Fruit fly (Drosophila melanogaster) whole organism, wandering third instar larva: ENCODE measurements around the gene dnd.

ENCODE experiments used
- Dfd ChIP-seq: fragments of >200 bp; optimal IDR thresholded peaks from 2 replicates; lab custom pipeline; 2017; ENCODE audit warnings: missing biosample characterization, missing genetic modification characterization
- Hr78 ChIP-seq: fragments of >200 bp; optimal IDR thresholded peaks from 2 replicates; lab custom pipeline; 2017; ENCODE audit warnings: missing biosample characterization, missing genetic modification characterization
- Jra ChIP-seq: sonication (Bioruptor generic); optimal IDR thresholded peaks from 2 replicates; lab custom pipeline; 2016; ENCODE audit warnings: missing biosample characterization, missing genetic modification characterization
- N ChIP-seq: fragments of >200 bp; optimal IDR thresholded peaks from 2 replicates; lab custom pipeline; 2018; ENCODE audit warnings: missing biosample characterization, missing external identifiers, missing genetic modification characterization
- OdsH ChIP-seq: fragments of 200-800 bp; sonication (Bioruptor generic); optimal IDR thresholded peaks from 2 replicates; lab custom pipeline; 2016; ENCODE audit warnings: missing biosample characterization, mild to moderate bottlenecking, missing genetic modification characterization
- Sp1 ChIP-seq: fragments of 200-800 bp; sonication (Bioruptor generic); optimal IDR thresholded peaks from 3 replicates; lab custom pipeline; 2019; ENCODE audit warnings: missing biosample characterization, mild to moderate bottlenecking, missing genetic modification characterization, moderate library complexity
- dl ChIP-seq, 2 experiments: fragments of 175-275, 200-275 bp in 1 of 2; fragments of 200-275 bp in 1 of 2; sonication (Bioruptor generic); optimal IDR thresholded peaks; lab custom pipeline; 2018; ENCODE audit warnings: mild to moderate bottlenecking in 2 of 2, missing biosample characterization in 2 of 2, missing genetic modification characterization in 2 of 2, moderate library complexity in 2 of 2; ENCODE audit not compliant: partially characterized antibody in 2 of 2, insufficient read depth in 1 of 2
- fru ChIP-seq: fragments of 200-800 bp; sonication (Bioruptor generic); optimal IDR thresholded peaks from 3 replicates; lab custom pipeline; 2016; ENCODE audit warnings: missing biosample characterization, mild to moderate bottlenecking, missing genetic modification characterization
- h ChIP-seq: fragments of 200-800 bp; sonication (Bioruptor generic); optimal IDR thresholded peaks from 3 replicates; lab custom pipeline; 2016; ENCODE audit warnings: missing biosample characterization, mild to moderate bottlenecking, missing genetic modification characterization
- pan ChIP-seq: fragments of >200 bp; optimal IDR thresholded peaks from 2 replicates; lab custom pipeline; 2017
- sv ChIP-seq: fragments of 200-800 bp; sonication (Bioruptor generic); optimal IDR thresholded peaks from 3 replicates; lab custom pipeline; 2016; ENCODE audit warnings: missing biosample characterization, missing genetic modification characterization

dm6 chr3R:21935191-21935590 lies 48.0 kb upstream of the dnd start:
- peak; percentile 10 for TF ChIP-seq OdsH (GFP tag; lab: Kevin White, UChicago)
- no peak for TF ChIP-seq pan (lab: Kevin White, UChicago)
- no peak for TF ChIP-seq sv (GFP tag; lab: Kevin White, UChicago)
- no peak for TF ChIP-seq Jra (GFP tag; lab: Kevin White, UChicago)
- peak; percentile 43 for TF ChIP-seq fru (GFP tag; lab: Kevin White, UChicago)
- no peak for TF ChIP-seq N
- TF ChIP-seq Hr78 (GFP tag; lab: Kevin White, UChicago): no peak
- peak; percentile 40 for TF ChIP-seq Sp1 (GFP tag; lab: Kevin White, UChicago)
- TF ChIP-seq Dfd: no peak
- no peak for TF ChIP-seq dl (GFP tag; optimal IDR thresholded peaks at IDR 0.05; lab: Kevin White, UChicago; ENCODE audit: insufficient read depth in 1 of 2, partially characterized antibody in 2 of 2)
- peak; percentile 48 for TF ChIP-seq h (GFP tag; lab: Kevin White, UChicago)
